Fruit fly (Drosophila melanogaster) whole organism, embryonic: ENCODE measurements around the gene RSG7.
A peak's percentile ranks its signal among the peaks of the same experiment; 100 is the strongest.

Experiments
- BEAF-32 ChIP-seq: fragments of 200-800 bp; sonication (Bioruptor generic); optimal IDR thresholded peaks from 3 replicates; lab custom pipeline; 2017; ENCODE audit warnings: missing biosample characterization, missing genetic modification characterization, mild to moderate bottlenecking, moderate library complexity, missing genetic modification reagents
- BtbVII ChIP-seq: fragments of 200-800 bp; sonication (Bioruptor generic); optimal IDR thresholded peaks from 3 replicates; lab custom pipeline; 2017; ENCODE audit warnings: missing biosample characterization, mild to moderate bottlenecking, missing genetic modification characterization
- CG10267 ChIP-seq: fragments of 200-800 bp; sonication (Bioruptor generic); optimal IDR thresholded peaks from 2 replicates; lab custom pipeline; 2018; ENCODE audit warnings: missing biosample characterization, mild to moderate bottlenecking, missing genetic modification characterization, moderate library complexity
- CG12155 ChIP-seq: fragments of 200-800 bp; sonication (Bioruptor generic); optimal IDR thresholded peaks from 3 replicates; lab custom pipeline; 2016; ENCODE audit warnings: missing biosample characterization, missing genetic modification characterization
- CG12659 ChIP-seq: fragments of 200-800 bp; sonication (Bioruptor generic); optimal IDR thresholded peaks from 3 replicates; lab custom pipeline; 2017; ENCODE audit warnings: mild to moderate bottlenecking, missing biosample characterization, missing genetic modification reagents, missing genetic modification characterization
- CG13123 ChIP-seq: fragments of 200-800 bp; sonication (Bioruptor generic); optimal IDR thresholded peaks from 2 replicates; lab custom pipeline; 2016; ENCODE audit warnings: missing biosample characterization, missing genetic modification characterization
- CG13287 ChIP-seq: fragments of 200-800 bp; sonication (Bioruptor generic); IDR thresholded peaks from 2 replicates; pipeline ENCODE4 v1.3.6; 2022; ENCODE audit warnings: missing biosample characterization, missing genetic modification characterization; ENCODE audit not compliant: partially characterized antibody
- CG14050 ChIP-seq: fragments of 200-800 bp; sonication (Bioruptor generic); IDR thresholded peaks from 3 replicates; pipeline ENCODE4 v1.3.6; 2022; ENCODE audit warnings: missing biosample characterization, missing genetic modification characterization
- CG14710 ChIP-seq: fragments of 200-800 bp; sonication (Bioruptor generic); optimal IDR thresholded peaks from 3 replicates; lab custom pipeline; 2019; ENCODE audit warnings: missing biosample characterization, mild to moderate bottlenecking, missing genetic modification characterization, moderate library complexity
- CG16863 ChIP-seq: fragments of 200-800 bp; sonication (Bioruptor generic); optimal IDR thresholded peaks from 3 replicates; lab custom pipeline; 2016; ENCODE audit warnings: missing biosample characterization, missing genetic modification characterization
- CG17359 ChIP-seq: fragments of 200-800 bp; sonication (Bioruptor generic); optimal IDR thresholded peaks from 3 replicates; lab custom pipeline; 2018; ENCODE audit warnings: missing biosample characterization, mild to moderate bottlenecking, missing genetic modification characterization, moderate library complexity
- CG30020 ChIP-seq: fragments of 200-800 bp; optimal IDR thresholded peaks from 2 replicates; lab custom pipeline; 2019; ENCODE audit warnings: missing biosample characterization, mild to moderate bottlenecking, missing genetic modification characterization, moderate library complexity
- CG31388 ChIP-seq: fragments of 200-800 bp; sonication (Bioruptor generic); optimal IDR thresholded peaks from 2 replicates; lab custom pipeline; 2016; ENCODE audit warnings: missing biosample characterization, missing genetic modification characterization
- CG3281 ChIP-seq: fragments of 200-800 bp; sonication (Bioruptor generic); optimal IDR thresholded peaks from 3 replicates; lab custom pipeline; 2017; ENCODE audit warnings: missing biosample characterization, mild to moderate bottlenecking, missing genetic modification characterization
- CG6683 ChIP-seq: fragments of 200-800 bp; sonication (Bioruptor generic); optimal IDR thresholded peaks from 2 replicates; lab custom pipeline; 2017; ENCODE audit warnings: missing biosample characterization, mild to moderate bottlenecking, missing genetic modification characterization, missing genetic modification reagents
- CG9437 ChIP-seq: fragments of 200-800 bp; sonication (Bioruptor generic); optimal IDR thresholded peaks from 2 replicates; lab custom pipeline; 2018; ENCODE audit warnings: missing biosample characterization, mild to moderate bottlenecking, missing genetic modification characterization
- CG9797 ChIP-seq: fragments of 200-800 bp; sonication (Bioruptor generic); optimal IDR thresholded peaks from 3 replicates; lab custom pipeline; 2018; ENCODE audit warnings: missing biosample characterization, mild to moderate bottlenecking, missing genetic modification characterization
- CG9817 ChIP-seq: fragments of 200-800 bp; sonication (Bioruptor generic); optimal IDR thresholded peaks from 2 replicates; lab custom pipeline; 2018; ENCODE audit warnings: missing biosample characterization, mild to moderate bottlenecking, missing genetic modification characterization, moderate library complexity
- Dp ChIP-seq: fragments of 200-800 bp; sonication (Bioruptor generic); optimal IDR thresholded peaks from 2 replicates; lab custom pipeline; 2018; ENCODE audit warnings: missing biosample characterization, mild to moderate bottlenecking, missing genetic modification characterization, moderate library complexity
- Ets97D ChIP-seq: fragments of 200-800 bp; sonication (Bioruptor generic); optimal IDR thresholded peaks from 3 replicates; lab custom pipeline; 2016; ENCODE audit warnings: missing biosample characterization, missing genetic modification characterization
- Fer1 ChIP-seq: fragments of 200-800 bp; sonication (Bioruptor generic); optimal IDR thresholded peaks from 2 replicates; lab custom pipeline; 2017; ENCODE audit warnings: missing biosample characterization, mild to moderate bottlenecking, missing genetic modification characterization
- HmgZ ChIP-seq: fragments of 200-800 bp; sonication (Bioruptor generic); optimal IDR thresholded peaks from 2 replicates; lab custom pipeline; 2018; ENCODE audit warnings: missing biosample characterization, mild to moderate bottlenecking, missing genetic modification characterization
- Lhr ChIP-seq: fragments of 200-800 bp; sonication (Bioruptor generic); optimal IDR thresholded peaks from 3 replicates; lab custom pipeline; 2017; ENCODE audit warnings: mild to moderate bottlenecking, missing biosample characterization, missing genetic modification reagents, missing genetic modification characterization
- MBD-R2 ChIP-seq: fragments of 200-800 bp; sonication (Bioruptor generic); IDR thresholded peaks from 2 replicates; pipeline ENCODE4 v1.3.6; 2022; ENCODE audit warnings: missing biosample characterization, missing genetic modification characterization
- Med ChIP-seq: fragments of 200-800 bp; sonication (Bioruptor generic); peaks from one replicate; lab custom pipeline; 2016; ENCODE audit warnings: missing biosample characterization, missing genetic modification characterization, mild to moderate bottlenecking, inconsistent platforms, moderate library complexity
- Meics ChIP-seq: fragments of 200-800 bp; sonication (Bioruptor generic); optimal IDR thresholded peaks from 2 replicates; lab custom pipeline; 2017; ENCODE audit warnings: missing biosample characterization, mild to moderate bottlenecking, missing genetic modification characterization
- PHDP ChIP-seq: fragments of 200-800 bp; sonication (Bioruptor generic); optimal IDR thresholded peaks from 3 replicates; lab custom pipeline; 2018; ENCODE audit warnings: missing biosample characterization, mild to moderate bottlenecking, missing genetic modification characterization, moderate library complexity
- Scr ChIP-seq: fragments of 200-800 bp; sonication (Bioruptor generic); IDR thresholded peaks from 2 replicates; pipeline ENCODE4 v1.3.6; 2022; ENCODE audit warnings: missing biosample characterization, missing genetic modification characterization; ENCODE audit not compliant: partially characterized antibody
- Ssrp ChIP-seq: fragments of 200-800 bp; sonication (Bioruptor generic); optimal IDR thresholded peaks from 2 replicates; lab custom pipeline; 2018; ENCODE audit warnings: missing biosample characterization, mild to moderate bottlenecking, missing genetic modification characterization, moderate library complexity
- Tbp ChIP-seq: fragments of >200 bp; optimal IDR thresholded peaks from 2 replicates; lab custom pipeline; 2018; ENCODE audit warnings: missing biosample characterization, missing genetic modification characterization
- YL-1 ChIP-seq: fragments of 200-800 bp; sonication (Bioruptor generic); optimal IDR thresholded peaks from 3 replicates; lab custom pipeline; 2017; ENCODE audit warnings: missing biosample characterization, mild to moderate bottlenecking, missing genetic modification characterization
- al ChIP-seq: fragments of 200-800 bp; sonication (Bioruptor generic); IDR thresholded peaks from 2 replicates; pipeline ENCODE4 v1.3.6; 2022; ENCODE audit warnings: missing biosample characterization, missing genetic modification characterization
- amos ChIP-seq: fragments of 200-800 bp; sonication (Bioruptor generic); IDR thresholded peaks from 2 replicates; pipeline ENCODE4 v1.3.6; 2022; ENCODE audit warnings: missing biosample characterization, missing genetic modification characterization; ENCODE audit not compliant: partially characterized antibody
- bbx ChIP-seq: fragments of 200-800 bp; sonication (Bioruptor generic); IDR thresholded peaks from 2 replicates; pipeline ENCODE4 v1.3.6; 2022; ENCODE audit warnings: missing biosample characterization, missing genetic modification characterization; ENCODE audit not compliant: partially characterized antibody
- eve ChIP-seq, 2 experiments: fragments of >200 bp; optimal IDR thresholded peaks; 2 replicates each; lab custom pipeline; 2017; ENCODE audit warnings: missing biosample characterization in 2 of 2, missing genetic modification characterization in 2 of 2
- ham ChIP-seq: fragments of 200-800 bp; sonication (Bioruptor generic); IDR thresholded peaks from 2 replicates; pipeline ENCODE4 v1.3.6; 2022; ENCODE audit warnings: missing biosample characterization, missing genetic modification characterization
- hbn ChIP-seq: fragments of 200-800 bp; sonication (Bioruptor generic); IDR thresholded peaks from 2 replicates; pipeline ENCODE4 v1.3.6; 2022; ENCODE audit warnings: missing biosample characterization, missing genetic modification characterization; ENCODE audit not compliant: partially characterized antibody
- lola ChIP-seq, 3 experiments: fragments of >200 bp in 2 of 3; fragments of 200-800 bp in 1 of 3; sonication (Bioruptor generic) in 1 of 3; optimal IDR thresholded peaks; 2 replicates each; lab custom pipeline; 2017 to 2019; ENCODE audit warnings: missing biosample characterization in 3 of 3, missing genetic modification characterization in 3 of 3, mild to moderate bottlenecking in 1 of 3, moderate library complexity in 1 of 3
- nmo ChIP-seq: fragments of 200-800 bp; sonication (Bioruptor generic); optimal IDR thresholded peaks from 2 replicates; lab custom pipeline; 2018; ENCODE audit warnings: missing biosample characterization, mild to moderate bottlenecking, missing genetic modification characterization, moderate library complexity
- psq ChIP-seq: fragments of 200-800 bp; sonication (Bioruptor generic); optimal IDR thresholded peaks from 2 replicates; lab custom pipeline; 2017; ENCODE audit warnings: missing biosample characterization, missing genetic modification characterization
- pzg ChIP-seq: fragments of 200-800 bp; sonication (Bioruptor generic); optimal IDR thresholded peaks from 3 replicates; lab custom pipeline; 2018; ENCODE audit warnings: missing biosample characterization, mild to moderate bottlenecking, missing genetic modification characterization, moderate library complexity
- schlank ChIP-seq: fragments of 200-800 bp; sonication (Bioruptor generic); optimal IDR thresholded peaks from 2 replicates; lab custom pipeline; 2018; ENCODE audit warnings: missing biosample characterization, mild to moderate bottlenecking, missing genetic modification characterization
- slou ChIP-seq: fragments of 200-800 bp; sonication (Bioruptor generic); optimal IDR thresholded peaks from 3 replicates; lab custom pipeline; 2016; ENCODE audit warnings: missing biosample characterization, missing genetic modification characterization
- stwl ChIP-seq: fragments of 200-800 bp; sonication (Bioruptor generic); optimal IDR thresholded peaks from 3 replicates; lab custom pipeline; 2018; ENCODE audit warnings: missing biosample characterization, mild to moderate bottlenecking, missing genetic modification characterization, moderate library complexity
- twi ChIP-seq: fragments of 200-800 bp; optimal IDR thresholded peaks from 2 replicates; lab custom pipeline; 2019; ENCODE audit warnings: missing biosample characterization, mild to moderate bottlenecking, missing genetic modification characterization, moderate library complexity
- unc-4 ChIP-seq: fragments of 200-800 bp; sonication (Bioruptor generic); IDR thresholded peaks from 2 replicates; pipeline ENCODE4 v1.3.6; 2022; ENCODE audit warnings: missing biosample characterization, missing genetic modification characterization; ENCODE audit not compliant: partially characterized antibody
- unpg ChIP-seq: fragments of 200-800 bp; sonication (Bioruptor generic); optimal IDR thresholded peaks from 3 replicates; lab custom pipeline; 2018; ENCODE audit warnings: missing biosample characterization, mild to moderate bottlenecking, missing genetic modification characterization, moderate library complexity

RSG7 gene

dm6 chrX:16890599-16890998 is 46.4 kb upstream of the RSG7 start (continued):
- peak; percentile 41 for TF ChIP-seq PHDP
- TF ChIP-seq Med (GFP tag; lab: Kevin White, UChicago): peak; percentile 61
- peak; percentile 46 for TF ChIP-seq Fer1 (GFP tag; lab: Kevin White, UChicago)
- TF ChIP-seq HmgZ: no peak
- TF ChIP-seq Meics (GFP tag; lab: Kevin White, UChicago): peak; percentile 10
- no peak for TF ChIP-seq lola (GFP tag; optimal IDR thresholded peaks at IDR 0.05; lab: Kevin White, UChicago)
- TF ChIP-seq BtbVII (GFP tag; lab: Kevin White, UChicago): peak; percentile 24
- TF ChIP-seq schlank (tag; lab: Kevin White, UChicago): peak; percentile 32
- no peak for TF ChIP-seq al (GFP tag; lab: Robert Waterston, UW)
- no peak for TF ChIP-seq CG31388 (GFP tag; lab: Kevin White, UChicago)
- peak; percentile 28 for TF ChIP-seq unpg (GFP tag; lab: Kevin White, UChicago)
- TF ChIP-seq CG3281 (GFP tag; lab: Kevin White, UChicago): peak; percentile 45
- TF ChIP-seq ham (GFP tag; lab: Robert Waterston, UW): no peak

dm6 chrX:16889510-16889909 is 45.3 kb upstream of the RSG7 start, which contains the start of gene CG13002:
Gene CG13002, plus strand, starts transcription at chrX:16889810.
- TF ChIP-seq Tbp (GFP tag; lab: Kevin White, UChicago): no peak
- TF ChIP-seq unc-4 (GFP tag; lab: Robert Waterston, UW): no peak
- no peak for TF ChIP-seq CG9817 (tag; lab: Kevin White, UChicago)
- TF ChIP-seq eve (GFP tag; optimal IDR thresholded peaks at IDR 0.05; lab: Kevin White, UChicago): no peak
- no peak for TF ChIP-seq CG6683 (GFP tag; lab: Kevin White, UChicago)
- no peak for TF ChIP-seq Ets97D (GFP tag; lab: Kevin White, UChicago)
- no peak for TF ChIP-seq CG17359 (tag; lab: Kevin White, UChicago)
- no peak for TF ChIP-seq CG9437 (GFP tag; lab: Kevin White, UChicago)
- TF ChIP-seq CG13123 (GFP tag; lab: Kevin White, UChicago): no peak
- no peak for TF ChIP-seq CG14050 (GFP tag; lab: Robert Waterston, UW)
- no peak for TF ChIP-seq CG12155 (GFP tag; lab: Kevin White, UChicago)
- no peak for TF ChIP-seq CG16863 (GFP tag; lab: Kevin White, UChicago)

dm6 chrX:16886551-16886950 is 42.3 kb upstream of the RSG7 start, which contains the start of the genes DENR and CG4880:
Gene DENR, minus strand, starts transcription at chrX:16886560.
Gene CG4880, plus strand, starts transcription at chrX:16886818.
- TF ChIP-seq pzg (GFP tag; lab: Kevin White, UChicago) (peak; percentile 18), hbn (GFP tag; lab: Robert Waterston, UW) (peak; percentile 42; the same call in 1 of the 2 replicates), CG13287 (GFP tag; lab: Robert Waterston, UW) (peak; percentile 73), BEAF-32 (peak; percentile 74), twi (no peak), psq (GFP tag; lab: Kevin White, UChicago) (no peak), CG12659 (GFP tag; lab: Kevin White, UChicago) (peak; percentile 6), YL-1 (GFP tag; lab: Kevin White, UChicago) (peak; percentile 2), stwl (tag; lab: Kevin White, UChicago) (peak; percentile 33), MBD-R2 (GFP tag; lab: Robert Waterston, UW) (peak; percentile 7; the same call in 1 of the 2 replicates), Lhr (GFP tag; lab: Kevin White, UChicago) (no peak), slou (GFP tag; lab: Kevin White, UChicago) (no peak), CG14710 (tag; lab: Kevin White, UChicago) (peak; percentile 36), CG9797 (GFP tag; lab: Kevin White, UChicago) (peak; percentile 10), CG30020 (tag; lab: Kevin White, UChicago) (peak; percentile 44), nmo (GFP tag; lab: Kevin White, UChicago) (peak; percentile 8), bbx (peak; percentile 34; the same call in 1 of the 2 replicates), Ssrp (tag; lab: Kevin White, UChicago) (no peak), Scr (GFP tag; lab: Robert Waterston, UW) (peak; percentile 66), CG10267 (tag; lab: Kevin White, UChicago) (peak; percentile 3), Dp (peak; percentile 16), amos (GFP tag; lab: Robert Waterston, UW) (peak; percentile 49)
